Worm (Caenorhabditis elegans) whole organism, early embryonic: ENCODE results near the gene C33A11.2.

Source experiments
- B0310.2 ChIP-seq: sonication (generic microtip); optimal IDR thresholded peaks from 2 replicates; lab custom pipeline; 2016; ENCODE audit warnings: mild to moderate bottlenecking, missing genetic modification characterization, missing compliant biosample characterization
- F13C5.2 ChIP-seq: sonication (generic microtip); optimal IDR thresholded peaks from 2 replicates; lab custom pipeline; 2017; ENCODE audit warnings: mild to moderate bottlenecking, missing genetic modification characterization, inconsistent platforms, missing compliant biosample characterization
- aly-1 ChIP-seq: sonication (generic microtip); optimal IDR thresholded peaks from 2 replicates; lab custom pipeline; 2016; ENCODE audit warnings: missing genetic modification characterization, missing compliant biosample characterization
- ama-1 ChIP-seq: fragments of 150-350 bp; optimal IDR thresholded peaks from 2 replicates; lab custom pipeline; 2014
- ceh-13 ChIP-seq: fragments of 200-800 bp; sonication (Bioruptor generic); optimal IDR thresholded peaks from 2 replicates; lab custom pipeline; 2018; ENCODE audit warnings: mild to moderate bottlenecking, missing genetic modification characterization, missing compliant biosample characterization
- ceh-36 ChIP-seq: sonication (generic microtip); optimal IDR thresholded peaks from 2 replicates; lab custom pipeline; 2016; ENCODE audit warnings: missing genetic modification characterization, inconsistent platforms, missing compliant biosample characterization
- ets-7 ChIP-seq: sonication (generic microtip); optimal IDR thresholded peaks from 2 replicates; lab custom pipeline; 2016; ENCODE audit warnings: missing genotype, missing genetic modification characterization, missing compliant biosample characterization
- flt-1 ChIP-seq: fragments of 200-800 bp; sonication (Bioruptor generic); IDR thresholded peaks from 2 replicates; pipeline ENCODE4 v1.3.6; 2022; ENCODE audit warnings: missing genetic modification characterization, missing compliant biosample characterization
- hmbx-1 ChIP-seq: sonication (generic microtip); optimal IDR thresholded peaks from 2 replicates; lab custom pipeline; 2016; ENCODE audit warnings: mild to moderate bottlenecking, missing genetic modification characterization, missing compliant biosample characterization
- hmg-4 ChIP-seq: fragments of 200-800 bp; sonication (Bioruptor generic); optimal IDR thresholded peaks from 2 replicates; lab custom pipeline; 2018; ENCODE audit warnings: mild to moderate bottlenecking, missing genetic modification characterization, missing compliant biosample characterization
- hnd-1 ChIP-seq: sonication (generic microtip); optimal IDR thresholded peaks from 2 replicates; lab custom pipeline; 2016; ENCODE audit warnings: missing genetic modification characterization, missing compliant biosample characterization
- pes-1 ChIP-seq: fragments of 200-800 bp; sonication (Bioruptor generic); IDR thresholded peaks from 2 replicates; pipeline ENCODE4 v1.3.6; 2022; ENCODE audit warnings: missing genetic modification reagents, missing genetic modification characterization, missing compliant biosample characterization
- scrt-1 ChIP-seq: fragments of 200-800 bp; sonication (Bioruptor generic); IDR thresholded peaks from 2 replicates; pipeline ENCODE4 v1.3.6; 2022; ENCODE audit warnings: missing genetic modification characterization, missing compliant biosample characterization
- sea-1 ChIP-seq: fragments of 200-800 bp; sonication (Bioruptor generic); conservative IDR thresholded peaks from 2 replicates; pipeline ENCODE4 v1.3.6; 2022; ENCODE audit warnings: missing genetic modification characterization, missing compliant biosample characterization
- tbx-11 ChIP-seq: fragments of 200-800 bp; sonication (Bioruptor generic); IDR thresholded peaks from 2 replicates; pipeline ENCODE4 v1.3.6; 2022; ENCODE audit warnings: missing genetic modification characterization, missing compliant biosample characterization
- tbx-37 ChIP-seq: fragments of 200-800 bp; sonication (Bioruptor generic); conservative IDR thresholded peaks from 2 replicates; pipeline ENCODE4 v1.3.6; 2022; ENCODE audit warnings: missing genetic modification reagents, missing genetic modification characterization, missing compliant biosample characterization
- tra-4 ChIP-seq: sonication (generic microtip); optimal IDR thresholded peaks from 2 replicates; lab custom pipeline; 2017; ENCODE audit warnings: missing genetic modification characterization, missing compliant biosample characterization

C33A11.2 gene

DNA sequence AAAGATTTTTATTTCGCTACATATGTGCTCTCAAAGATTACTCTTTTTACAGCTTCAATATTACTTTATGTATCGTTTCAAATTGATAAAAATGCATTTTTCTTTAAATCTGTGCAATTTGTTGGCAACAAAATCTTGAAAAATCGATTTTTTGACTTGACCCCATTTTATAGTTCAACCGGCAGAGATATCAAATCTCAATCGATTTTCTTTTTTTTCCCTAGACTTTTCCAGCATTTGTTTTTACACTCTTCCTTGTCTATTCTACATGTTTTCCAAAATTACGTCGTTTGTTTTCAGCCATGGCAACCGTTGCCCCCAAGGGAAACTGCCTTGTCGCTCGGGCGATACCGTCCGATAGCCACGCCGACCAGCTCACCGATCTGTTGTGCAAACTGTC lies 10.9 kb upstream of the C33A11.2 start, which contains the start of gene nfki-1:
Gene nfki-1 (plus strand): TSS at position 301 of the 400 bp plus-strand sequence.
- no peak for TF ChIP-seq tra-4 (tag; lab: Kevin White, UChicago)
- TF ChIP-seq ceh-36 (tag; lab: Kevin White, UChicago) = no peak
- no peak for TF ChIP-seq sea-1 (GFP tag; lab: Robert Waterston, UW)
- no peak for TF ChIP-seq hnd-1 (tag; lab: Kevin White, UChicago)
- TF ChIP-seq F13C5.2 (tag; lab: Kevin White, UChicago) = no peak
- TF ChIP-seq tbx-37 (GFP tag; lab: Robert Waterston, UW) = no peak
- no peak for TF ChIP-seq hmbx-1
- no peak for TF ChIP-seq scrt-1
- no peak for TF ChIP-seq hmg-4 (GFP tag; lab: Kevin White, UChicago)
- no peak for TF ChIP-seq ets-7 (tag; lab: Kevin White, UChicago)
- no peak for TF ChIP-seq B0310.2 (tag; lab: Kevin White, UChicago)
- TF ChIP-seq tbx-11 (GFP tag; lab: Robert Waterston, UW) = no peak
- no peak for TF ChIP-seq ama-1 (lab: Kevin White, UChicago)
- no peak for TF ChIP-seq flt-1 (GFP tag; lab: Robert Waterston, UW)
- no peak for TF ChIP-seq pes-1
- no peak for TF ChIP-seq ceh-13 (GFP tag; lab: Kevin White, UChicago)
- no peak for TF ChIP-seq aly-1 (tag; lab: Kevin White, UChicago)

- TF ChIP-seq ama-1 (lab: Kevin White, UChicago) = no peak
These were observed 10.2 kb upstream of the C33A11.2 start for ce11 chrX:15355603-15356002.

- TF ChIP-seq tbx-11 (GFP tag; lab: Robert Waterston, UW) = no peak
- no peak for TF ChIP-seq tbx-37 (GFP tag; lab: Robert Waterston, UW)
- no peak for TF ChIP-seq B0310.2 (tag; lab: Kevin White, UChicago)
- TF ChIP-seq ets-7 (tag; lab: Kevin White, UChicago) = no peak
- no peak for TF ChIP-seq scrt-1
- no peak for TF ChIP-seq hnd-1 (tag; lab: Kevin White, UChicago)
- no peak for TF ChIP-seq tra-4 (tag; lab: Kevin White, UChicago)
- TF ChIP-seq hmg-4 (GFP tag; lab: Kevin White, UChicago) = no peak
- no peak for TF ChIP-seq F13C5.2 (tag; lab: Kevin White, UChicago)
- TF ChIP-seq pes-1 = no peak
- no peak for TF ChIP-seq flt-1 (GFP tag; lab: Robert Waterston, UW)
- no peak for TF ChIP-seq aly-1 (tag; lab: Kevin White, UChicago)
- no peak for TF ChIP-seq sea-1 (GFP tag; lab: Robert Waterston, UW)
- TF ChIP-seq hmbx-1 = no peak
These were observed 3.5 kb upstream of the C33A11.2 start for ce11 chrX:15362152-15362922.

- TF ChIP-seq ceh-13 (GFP tag; lab: Kevin White, UChicago) (no peak), F13C5.2 (tag; lab: Kevin White, UChicago) (peak; percentile 13), ets-7 (tag; lab: Kevin White, UChicago) (no peak), hmg-4 (GFP tag; lab: Kevin White, UChicago) (peak; percentile 67), ama-1 (lab: Kevin White, UChicago) (no peak)
These were observed 557 bp upstream of the C33A11.2 start for ce11 chrX:15365235-15365634.

ce11 chrX:15372772-15373171 lies 7.0 kb downstream of the C33A11.2 start:
- TF ChIP-seq ets-7 (tag; lab: Kevin White, UChicago) = no peak
- TF ChIP-seq hmbx-1 = no peak
- TF ChIP-seq hmg-4 (GFP tag; lab: Kevin White, UChicago) = no peak
- TF ChIP-seq tbx-11 (GFP tag; lab: Robert Waterston, UW) = no peak
- TF ChIP-seq ceh-36 (tag; lab: Kevin White, UChicago) = no peak
- no peak for TF ChIP-seq ama-1 (lab: Kevin White, UChicago)
- TF ChIP-seq scrt-1 = no peak
- TF ChIP-seq pes-1 = no peak
- TF ChIP-seq sea-1 (GFP tag; lab: Robert Waterston, UW) = no peak
- no peak for TF ChIP-seq aly-1 (tag; lab: Kevin White, UChicago)
- TF ChIP-seq tra-4 (tag; lab: Kevin White, UChicago) = no peak
- TF ChIP-seq tbx-37 (GFP tag; lab: Robert Waterston, UW) = no peak
- no peak for TF ChIP-seq F13C5.2 (tag; lab: Kevin White, UChicago)
- no peak for TF ChIP-seq hnd-1 (tag; lab: Kevin White, UChicago)
- TF ChIP-seq flt-1 (GFP tag; lab: Robert Waterston, UW) = no peak
- TF ChIP-seq B0310.2 (tag; lab: Kevin White, UChicago) = no peak
- no peak for TF ChIP-seq ceh-13 (GFP tag; lab: Kevin White, UChicago)

DNA sequence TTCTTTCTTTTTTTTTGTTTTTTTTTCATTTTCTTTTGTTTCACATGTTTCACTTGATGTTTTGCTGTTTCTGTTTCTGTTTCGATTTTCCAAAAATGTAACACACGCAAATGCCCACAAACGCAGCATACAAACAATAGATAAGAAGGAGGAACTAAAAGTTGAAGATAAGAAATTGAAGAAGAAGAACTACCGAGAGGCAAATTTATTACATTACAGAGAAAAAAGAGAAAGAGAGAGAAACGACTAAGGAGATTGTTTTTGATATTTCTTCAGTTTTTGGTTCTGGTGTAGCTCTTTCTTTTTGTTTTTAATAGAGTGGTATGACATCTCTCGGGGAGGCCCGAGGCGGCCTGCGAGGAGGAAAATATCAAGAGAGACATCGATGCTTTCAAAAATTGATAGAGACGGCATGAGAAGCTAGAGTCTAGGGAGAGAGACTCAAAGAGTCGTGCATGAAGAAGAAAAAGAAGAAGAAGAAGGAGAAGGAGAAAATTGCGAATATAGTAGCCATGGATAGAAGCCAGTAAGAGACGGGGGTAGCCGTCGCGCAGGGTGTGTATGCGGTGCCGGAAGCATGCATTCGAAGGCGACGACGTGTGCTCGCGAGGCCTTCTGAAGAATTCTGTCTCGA lies 7.7 kb downstream of the C33A11.2 start:
- TF ChIP-seq B0310.2 (tag; lab: Kevin White, UChicago) = no peak
- peak; percentile 17 for TF ChIP-seq hmg-4 (GFP tag; lab: Kevin White, UChicago)

DNA sequence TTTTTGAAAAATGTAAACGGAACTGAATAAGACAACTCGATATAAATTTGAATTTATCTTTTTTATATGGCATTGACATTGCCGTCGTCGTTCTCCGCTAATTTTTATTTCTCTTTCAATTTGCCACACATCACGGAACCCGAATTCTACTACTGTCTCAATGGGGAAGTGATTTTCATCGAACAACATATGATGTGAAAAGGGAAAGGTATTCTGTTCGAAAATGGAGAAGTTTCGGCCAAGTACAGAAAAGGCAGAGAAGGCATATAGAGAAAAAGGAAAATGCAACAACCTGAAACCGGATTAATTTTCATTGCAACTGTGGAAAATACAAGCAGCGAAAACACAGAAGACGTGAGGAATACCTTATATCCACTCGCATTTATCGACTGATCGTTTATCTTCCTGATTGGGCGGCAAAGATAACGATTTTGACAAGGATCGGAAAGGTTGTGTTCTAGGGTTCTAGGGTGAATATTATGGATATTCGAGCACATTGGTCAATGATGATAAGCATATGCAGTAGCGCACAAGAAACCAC lies 8.9 kb downstream of the C33A11.2 start:
- TF ChIP-seq ama-1 (lab: Kevin White, UChicago) (no peak), hnd-1 (tag; lab: Kevin White, UChicago) (no peak), pes-1 (no peak), scrt-1 (no peak), hmbx-1 (no peak), tbx-37 (GFP tag; lab: Robert Waterston, UW) (no peak), F13C5.2 (tag; lab: Kevin White, UChicago) (no peak), hmg-4 (GFP tag; lab: Kevin White, UChicago) (no peak), ceh-36 (tag; lab: Kevin White, UChicago) (no peak), B0310.2 (tag; lab: Kevin White, UChicago) (no peak), aly-1 (tag; lab: Kevin White, UChicago) (no peak), flt-1 (GFP tag; lab: Robert Waterston, UW) (no peak), sea-1 (GFP tag; lab: Robert Waterston, UW) (no peak), ets-7 (tag; lab: Kevin White, UChicago) (no peak), ceh-13 (GFP tag; lab: Kevin White, UChicago) (no peak), tbx-11 (GFP tag; lab: Robert Waterston, UW) (no peak), tra-4 (tag; lab: Kevin White, UChicago) (no peak)
